Worm (Caenorhabditis elegans) whole organism, L3 larva: ENCODE measurements around the gene srh-95.

ENCODE experiments used
- ama-1 ChIP-seq: fragments of 150-350 bp; optimal IDR thresholded peaks from 2 replicates; lab custom pipeline; 2018
- daf-12 ChIP-seq: fragments of 150-350 bp; optimal IDR thresholded peaks from 2 replicates; lab custom pipeline; 2014; ENCODE audit warnings: missing biosample characterization, missing genetic modification reagents, missing genetic modification characterization
- elt-2 ChIP-seq: sonication (generic microtip); optimal IDR thresholded peaks from 2 replicates; lab custom pipeline; 2016; ENCODE audit warnings: missing genetic modification reagents, mild to moderate bottlenecking, missing genetic modification characterization, missing compliant biosample characterization
- lin-39 ChIP-seq: fragments of 150-350 bp; optimal IDR thresholded peaks from 2 replicates; lab custom pipeline; 2018; ENCODE audit warnings: missing biosample characterization, missing genetic modification reagents, missing genetic modification characterization
- nhr-11 ChIP-seq: fragments of 150-350 bp; optimal IDR thresholded peaks from 2 replicates; lab custom pipeline; 2014; ENCODE audit warnings: missing biosample characterization, missing genetic modification characterization
- nhr-12 ChIP-seq: fragments of 150-350 bp; optimal IDR thresholded peaks from 2 replicates; lab custom pipeline; 2014; ENCODE audit warnings: missing biosample characterization, missing genetic modification characterization
- nhr-237 ChIP-seq: fragments of 150-350 bp; optimal IDR thresholded peaks from 2 replicates; lab custom pipeline; 2014; ENCODE audit warnings: missing biosample characterization, missing genetic modification characterization
- nhr-77 ChIP-seq: fragments of 150-350 bp; optimal IDR thresholded peaks from 2 replicates; lab custom pipeline; 2014; ENCODE audit warnings: missing biosample characterization, missing genetic modification characterization
- pha-4 ChIP-seq: fragments of 150-350 bp; optimal IDR thresholded peaks from 2 replicates; lab custom pipeline; 2014; ENCODE audit warnings: missing biosample characterization, missing genetic modification reagents, missing genetic modification characterization
- tbx-2 ChIP-seq: sonication (generic microtip); optimal IDR thresholded peaks from 2 replicates; lab custom pipeline; 2016; ENCODE audit warnings: mild to moderate bottlenecking, missing genetic modification characterization, missing compliant biosample characterization
- unc-62 ChIP-seq: fragments of 150-350 bp; sonication (generic microtip); optimal IDR thresholded peaks from 4 replicates; lab custom pipeline; 2014; ENCODE audit warnings: missing biosample characterization, missing genetic modification reagents, missing genetic modification characterization
- ztf-11 ChIP-seq: fragments of 150-350 bp; optimal IDR thresholded peaks from 2 replicates; lab custom pipeline; 2014; ENCODE audit warnings: missing biosample characterization, missing genetic modification characterization

DNA sequence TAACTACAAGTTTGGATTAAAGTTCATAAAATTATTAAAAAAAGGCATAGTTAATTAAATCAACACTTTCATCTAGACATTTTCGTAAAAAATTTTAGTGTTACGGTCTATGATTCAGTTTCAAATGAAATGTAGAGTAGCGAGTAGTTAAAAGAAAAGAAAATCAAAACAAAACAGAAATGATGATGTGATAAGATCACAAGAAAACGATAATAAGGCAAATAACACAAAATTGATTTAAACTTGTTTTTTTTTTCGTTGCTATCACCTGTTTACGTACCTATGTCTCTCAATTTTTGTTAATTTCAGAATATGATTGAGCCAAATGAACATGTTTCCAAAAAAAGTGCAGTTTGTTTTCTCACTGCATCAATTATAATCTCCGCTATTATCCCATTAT, 16.8 kb upstream of the srh-95 start, which contains the start of the genes F21H7.2 and F21H7.12:
- TF ChIP-seq ama-1, result no peak
- no peak for TF ChIP-seq nhr-77 (tag; lab: Kevin White, UChicago)
- no peak for TF ChIP-seq nhr-12
- no peak for TF ChIP-seq nhr-11 (tag; lab: Kevin White, UChicago)
- TF ChIP-seq nhr-237 (tag; lab: Kevin White, UChicago), result no peak
- no peak for TF ChIP-seq ztf-11 (tag; lab: Kevin White, UChicago)
- TF ChIP-seq lin-39 (tag; lab: Kevin White, UChicago), result no peak
- TF ChIP-seq pha-4 (tag; lab: Kevin White, UChicago), result no peak
- no peak for TF ChIP-seq tbx-2 (tag; lab: Kevin White, UChicago)
- no peak for TF ChIP-seq elt-2 (tag; lab: Kevin White, UChicago)
- TF ChIP-seq daf-12 (tag; lab: Kevin White, UChicago), result no peak
- TF ChIP-seq unc-62 (GFP tag; lab: Kevin White, UChicago), result no peak
